Fruit fly (Drosophila melanogaster): ENCODE measurements around the gene Hsp60A.

Gene Hsp60A

dm6 chrX:11063070-11063469 lies 45.2 kb upstream of the Hsp60A start, which contains the start of gene CG1537:
CG1537 (minus strand) TSS chrX:11063170.
- TF ChIP-seq Six4 (GFP tag; optimal IDR thresholded peaks at IDR 0.05) (no peak), mld (GFP tag; IDR thresholded peaks at IDR 0.05; ENCODE audit: partially characterized antibody) (no peak)

dm6 chrX:11066252-11066651 lies 42.0 kb upstream of the Hsp60A start, which contains the start of gene CG15203:
CG15203 (plus strand) TSS chrX:11066552.
- no peak for TF ChIP-seq Dbx (GFP tag; IDR thresholded peaks at IDR 0.05)
- TF ChIP-seq D19B (GFP tag; optimal IDR thresholded peaks at IDR 0.05): peak; percentile 76
- TF ChIP-seq ci (GFP tag; IDR thresholded peaks at IDR 0.05): no peak
- TF ChIP-seq CG5245 (GFP tag; optimal IDR thresholded peaks at IDR 0.05): no peak
- TF ChIP-seq row (GFP tag; IDR thresholded peaks at IDR 0.05): peak; percentile 28; the same call in 1 of the 3 replicates
- peak; percentile 30 for TF ChIP-seq Med (GFP tag)

- TF ChIP-seq CG1602 (GFP tag; optimal IDR thresholded peaks at IDR 0.05) (no peak), hth (optimal IDR thresholded peaks at IDR 0.05) (no peak), CG10431 (GFP tag; optimal IDR thresholded peaks at IDR 0.05) (no peak), B-H2 (GFP tag; optimal IDR thresholded peaks at IDR 0.05) (no peak), ems (GFP tag; optimal IDR thresholded peaks at IDR 0.05) (no peak), CG31224 (GFP tag; IDR thresholded peaks at IDR 0.05) (no peak), CG30431 (GFP tag; optimal IDR thresholded peaks at IDR 0.05) (peak; percentile 11), Nf-YB (GFP tag; optimal IDR thresholded peaks at IDR 0.05) (no peak), CG14050 (GFP tag; IDR thresholded peaks at IDR 0.05) (no peak), GATAe (GFP tag; conservative IDR thresholded peaks at IDR 0.05) (no peak), CG6254 (GFP tag; optimal IDR thresholded peaks at IDR 0.05) (peak; percentile 21), NC2α (GFP tag; optimal IDR thresholded peaks at IDR 0.05) (no peak), MTF-1 (GFP tag; optimal IDR thresholded peaks at IDR 0.05; ENCODE audit: borderline replicate concordance) (no peak), CG5953 (GFP tag; IDR thresholded peaks at IDR 0.05) (no peak), dimm (GFP tag; IDR thresholded peaks at IDR 0.05) (no peak), CG9932 (GFP tag; IDR thresholded peaks at IDR 0.05) (0 out of 2 replicates have a peak, but pooled peaks have one; percentile 21), MESR4 (GFP tag; optimal IDR thresholded peaks at IDR 0.05) (no peak), CG15696 (tag; optimal IDR thresholded peaks at IDR 0.05) (peak; percentile 21), p53 (GFP tag; optimal IDR thresholded peaks at IDR 0.05) (no peak), CG7987 (GFP tag; optimal IDR thresholded peaks at IDR 0.05) (no peak), Ets65A (GFP tag) (peak; percentile 73), tin (GFP tag; optimal IDR thresholded peaks at IDR 0.05) (peak; percentile 34), CoRest (tag; optimal IDR thresholded peaks at IDR 0.05) (peak; percentile 69), rib (GFP tag; IDR thresholded peaks at IDR 0.05) (no peak), zf30C (GFP tag; optimal IDR thresholded peaks at IDR 0.05) (no peak), CG4820 (GFP tag; optimal IDR thresholded peaks at IDR 0.05) (peak; percentile 38), Sox102F (GFP tag; optimal IDR thresholded peaks at IDR 0.05) (peak; percentile 72), CG6765 (GFP tag; optimal IDR thresholded peaks at IDR 0.05) (no peak), CG17385 (GFP tag; optimal IDR thresholded peaks at IDR 0.05) (peak; percentile 57), Fer3 (tag; optimal IDR thresholded peaks at IDR 0.05) (peak; percentile 58), CG8281 (tag; optimal IDR thresholded peaks at IDR 0.05) (no peak), zen (tag; optimal IDR thresholded peaks at IDR 0.05) (peak; percentile 20), Rfx (GFP tag; IDR thresholded peaks at IDR 0.05) (no peak; the same call in 1 of the 2 replicates), CG15011 (GFP tag; optimal IDR thresholded peaks at IDR 0.05) (peak; percentile 7), dati (GFP tag; IDR thresholded peaks at IDR 0.05) (no peak), Atf-2 (GFP tag; optimal IDR thresholded peaks at IDR 0.05) (no peak), Trl (optimal IDR thresholded peaks at IDR 0.05) (no peak), Trl (GFP tag; optimal IDR thresholded peaks at IDR 0.05) (no peak), Max (GFP tag; optimal IDR thresholded peaks at IDR 0.05) (peak; percentile 8), CG10366 (GFP tag; IDR thresholded peaks at IDR 0.05) (no peak; the same call in 1 of the 2 replicates), ci (GFP tag; IDR thresholded peaks at IDR 0.05) (no peak), Hr39 (optimal IDR thresholded peaks at IDR 0.05) (no peak)
These were observed 27.0 kb upstream of the Hsp60A start for dm6 chrX:11081242-11081641.
